Worm (Caenorhabditis elegans): ENCODE data around the gene T07E3.4.

- TF ChIP-seq sox-2 (GFP tag; IDR thresholded peaks at IDR 0.05) (no peak), elt-4 (tag; optimal IDR thresholded peaks at IDR 0.05) (no peak), nhr-11 (tag; optimal IDR thresholded peaks at IDR 0.05) (no peak), fax-1 (tag; optimal IDR thresholded peaks at IDR 0.05) (no peak), fkh-10 (GFP tag; optimal IDR thresholded peaks at IDR 0.05) (no peak), ama-1 (optimal IDR thresholded peaks at IDR 0.05) (no peak), sox-4 (tag; optimal IDR thresholded peaks at IDR 0.05) (no peak), tbx-2 (tag; optimal IDR thresholded peaks at IDR 0.05) (peak; percentile 33), mec-3 (tag; optimal IDR thresholded peaks at IDR 0.05; ENCODE audit: borderline replicate concordance) (no peak), ztf-16 (tag; optimal IDR thresholded peaks at IDR 0.05) (no peak), K09A11.1 (tag; optimal IDR thresholded peaks at IDR 0.05; ENCODE audit: insufficient read depth) (no peak), odd-2 (tag; optimal IDR thresholded peaks at IDR 0.05) (no peak)
Observed at ce11 chrIII:6947896-6948295, 50.1 kb downstream of the T07E3.4 start.

Data from whole organism, late embryonic.